Fruit fly (Drosophila melanogaster): ENCODE results near the gene CG9922.
A peak's percentile ranks its signal among the peaks of the same experiment; 100 is the strongest.

Gene CG9922

dm6 chr3R:14026953-14027721, 9.1 kb downstream of the CG9922 start (continued):
- TF ChIP-seq unpg (GFP tag; optimal IDR thresholded peaks at IDR 0.05) (no peak), CkIIα-i1 (GFP tag; IDR thresholded peaks at IDR 0.05) (no peak), CG18764 (GFP tag; optimal IDR thresholded peaks at IDR 0.05) (no peak), so (GFP tag; IDR thresholded peaks at IDR 0.05) (0 out of 3 replicates have a peak, but pooled peaks have one; percentile 14), CG12299 (tag; optimal IDR thresholded peaks at IDR 0.05) (no peak), Awh (GFP tag; IDR thresholded peaks at IDR 0.05) (peak; percentile 30; the same call in 1 of the 2 replicates), mld (GFP tag; IDR thresholded peaks at IDR 0.05; ENCODE audit: partially characterized antibody) (no peak), CG17359 (tag; optimal IDR thresholded peaks at IDR 0.05) (no peak), cad (GFP tag; optimal IDR thresholded peaks at IDR 0.05) (no peak), NFAT (GFP tag; IDR thresholded peaks at IDR 0.05) (no peak), sens (GFP tag) (peak; percentile 62), ttk (GFP tag; IDR thresholded peaks at IDR 0.05) (no peak), Hr78 (GFP tag; optimal IDR thresholded peaks at IDR 0.05) (peak in 1 of 2 experiments; percentile 34), tap (tag; optimal IDR thresholded peaks at IDR 0.05) (no peak), CG18262 (tag; optimal IDR thresholded peaks at IDR 0.05) (no peak), CG2199 (GFP tag; IDR thresholded peaks at IDR 0.05) (0 out of 3 replicates have a peak, but pooled peaks have one; percentile 39), Ssrp (tag; optimal IDR thresholded peaks at IDR 0.05) (no peak), CG15269 (tag; optimal IDR thresholded peaks at IDR 0.05) (no peak)

dm6 chr3R:14026212-14026952, 9.8 kb downstream of the CG9922 start:
- TF ChIP-seq Atf6 (GFP tag; IDR thresholded peaks at IDR 0.05) = no peak
- TF ChIP-seq CG10147 (GFP tag; optimal IDR thresholded peaks at IDR 0.05) = no peak
- TF ChIP-seq Rx (GFP tag; IDR thresholded peaks at IDR 0.05) = no peak
- no peak for TF ChIP-seq dysf (GFP tag; IDR thresholded peaks at IDR 0.05)
- TF ChIP-seq grn (GFP tag; optimal IDR thresholded peaks at IDR 0.05) = no peak
- peak; percentile 26 for TF ChIP-seq CoRest (tag; optimal IDR thresholded peaks at IDR 0.05)
- no peak for TF ChIP-seq CG8281 (tag; optimal IDR thresholded peaks at IDR 0.05)
- no peak for TF ChIP-seq z (GFP tag; IDR thresholded peaks at IDR 0.05)
- peak; percentile 18 for TF ChIP-seq CG11504 (tag; optimal IDR thresholded peaks at IDR 0.05)
- no peak for TF ChIP-seq chm (GFP tag; IDR thresholded peaks at IDR 0.05)
- no peak for TF ChIP-seq vvl (GFP tag; IDR thresholded peaks at IDR 0.05)
- no peak for TF ChIP-seq CG3065 (GFP tag; optimal IDR thresholded peaks at IDR 0.05)
- no peak for TF ChIP-seq CG1602 (GFP tag; optimal IDR thresholded peaks at IDR 0.05)
- TF ChIP-seq stc (GFP tag; IDR thresholded peaks at IDR 0.05) = 0 out of 2 replicates have a peak, but pooled peaks have one; percentile 16
- TF ChIP-seq ftz-f1 (GFP tag; optimal IDR thresholded peaks at IDR 0.05) = peak; percentile 91
- TF ChIP-seq CG32772 (GFP tag; IDR thresholded peaks at IDR 0.05) = no peak
- no peak for TF ChIP-seq bbx (GFP tag; IDR thresholded peaks at IDR 0.05; ENCODE audit: partially characterized antibody)
- TF ChIP-seq ken (GFP tag; IDR thresholded peaks at IDR 0.05) = no peak
- TF ChIP-seq oc (tag; optimal IDR thresholded peaks at IDR 0.05) = peak; percentile 62
- peak; percentile 5 for TF ChIP-seq nmo (GFP tag; optimal IDR thresholded peaks at IDR 0.05)
- peak; percentile 81 for TF ChIP-seq zen (tag; optimal IDR thresholded peaks at IDR 0.05)
- TF ChIP-seq gcm2 (GFP tag; optimal IDR thresholded peaks at IDR 0.05) = no peak
- no peak for TF ChIP-seq shn (GFP tag; optimal IDR thresholded peaks at IDR 0.05)
- TF ChIP-seq phol (tag; optimal IDR thresholded peaks at IDR 0.05) = no peak
- no peak for TF ChIP-seq ind (GFP tag; optimal IDR thresholded peaks at IDR 0.05)
- no peak for TF ChIP-seq ash1 (GFP tag; optimal IDR thresholded peaks at IDR 0.05)
- no peak for TF ChIP-seq Opbp (GFP tag; IDR thresholded peaks at IDR 0.05; ENCODE audit: partially characterized antibody)
- peak; percentile 31 for TF ChIP-seq mirr (GFP tag; optimal IDR thresholded peaks at IDR 0.05)
- peak; percentile 42 for TF ChIP-seq abd-A (tag; optimal IDR thresholded peaks at IDR 0.05)
- TF ChIP-seq p53 (GFP tag; optimal IDR thresholded peaks at IDR 0.05) = no peak
